Fruit fly (Drosophila melanogaster) whole organism: ENCODE measurements around the gene srp.

Experiments
- CG8478 ChIP-seq: fragments of >200 bp; optimal IDR thresholded peaks from 2 replicates; lab custom pipeline; 2018; ENCODE audit warnings: inconsistent platforms
- Dll ChIP-seq: fragments of >200 bp; optimal IDR thresholded peaks from 2 replicates; lab custom pipeline; 2017
- EcR ChIP-seq, 2 experiments: fragments of >200 bp; optimal IDR thresholded peaks; 2 replicates each; lab custom pipeline; 2017; ENCODE audit warnings: missing biosample characterization in 2 of 2, missing genetic modification characterization in 2 of 2, missing genetic modification reagents in 2 of 2
- pan ChIP-seq: fragments of >200 bp; optimal IDR thresholded peaks from 2 replicates; lab custom pipeline; 2017
- psq ChIP-seq: fragments of >200 bp; optimal IDR thresholded peaks from 2 replicates; lab custom pipeline; 2017
- usp ChIP-seq: fragments of >200 bp; optimal IDR thresholded peaks from 2 replicates; lab custom pipeline; 2017; ENCODE audit warnings: missing biosample characterization, missing genetic modification characterization, mixed read lengths

srp gene

DNA sequence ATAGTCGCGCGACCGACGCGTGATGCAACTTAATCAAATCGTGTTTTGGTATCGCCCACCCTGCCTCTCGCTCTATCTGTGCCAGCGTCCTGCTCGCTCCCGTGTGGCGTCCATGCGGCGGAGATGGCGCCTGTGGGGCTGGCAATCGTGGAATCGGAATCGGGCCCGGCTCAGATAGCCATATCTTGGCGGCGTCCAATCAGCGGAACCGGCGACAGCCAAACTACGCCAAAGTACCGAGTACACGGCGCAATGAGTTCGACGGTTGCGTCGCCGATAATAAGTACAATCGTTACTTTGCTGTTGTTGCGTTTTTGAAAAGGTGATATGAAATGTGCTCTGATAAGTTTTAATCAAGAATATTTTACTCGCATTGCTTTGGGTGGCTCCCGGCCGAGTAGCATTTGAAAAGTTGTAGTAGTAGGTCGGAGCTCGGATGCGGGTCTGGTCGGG, at the start of gene srp:
TSS of gene srp (plus strand) at position 391 of the 453 bp plus-strand sequence.
- TF ChIP-seq psq (lab: Kevin White, UChicago) = no peak
- no peak for TF ChIP-seq CG8478 (lab: Kevin White, UChicago)
- TF ChIP-seq usp = no peak
- TF ChIP-seq pan (lab: Kevin White, UChicago) = no peak
- TF ChIP-seq EcR (GFP tag; optimal IDR thresholded peaks at IDR 0.05; lab: Kevin White, UChicago) = no peak
- no peak for TF ChIP-seq Dll (lab: Kevin White, UChicago)

DNA sequence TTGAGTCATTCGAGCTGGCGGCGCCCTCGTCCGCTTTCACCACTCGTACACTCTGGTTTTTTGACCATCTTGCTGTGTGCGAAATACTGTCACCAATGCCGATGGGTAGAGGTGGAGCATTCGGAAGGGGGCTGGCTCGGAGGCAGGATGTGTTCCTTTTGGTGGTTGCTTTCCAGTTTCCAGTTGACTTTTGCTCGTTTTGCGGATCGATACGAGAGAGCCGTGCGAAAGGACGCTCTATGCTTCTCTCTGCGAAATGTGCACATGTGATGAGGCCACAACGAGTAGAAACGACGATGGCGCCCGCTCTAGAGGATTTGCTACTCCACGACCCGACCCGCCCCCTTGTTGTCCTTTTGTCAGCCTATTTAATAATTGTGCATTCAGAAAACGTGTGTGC, 48.2 kb upstream of the srp start:
- TF ChIP-seq Dll (lab: Kevin White, UChicago) (peak; percentile 2), usp (no peak), pan (lab: Kevin White, UChicago) (no peak)

DNA sequence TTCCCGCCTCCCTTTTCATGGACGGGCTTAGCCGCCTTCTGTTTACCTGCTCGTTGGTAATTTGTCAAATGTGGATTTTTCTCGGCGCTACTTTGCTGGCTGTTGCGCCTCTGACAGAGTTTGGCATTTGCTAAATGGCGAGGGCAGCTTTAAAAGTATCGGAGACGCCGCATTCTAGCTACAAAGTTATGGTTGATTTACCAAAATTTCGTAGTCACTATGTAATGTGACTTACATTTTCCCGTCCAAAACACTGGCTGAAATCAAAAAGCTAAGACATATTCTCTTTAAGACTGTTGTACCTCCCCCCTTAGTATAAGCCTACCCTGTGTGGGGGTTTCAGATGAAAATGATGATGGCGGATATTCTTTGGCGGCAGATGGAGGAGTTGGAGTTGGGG, 38.3 kb upstream of the srp start:
- TF ChIP-seq psq (lab: Kevin White, UChicago) = no peak
- no peak for TF ChIP-seq EcR (GFP tag; optimal IDR thresholded peaks at IDR 0.05; lab: Kevin White, UChicago)

DNA sequence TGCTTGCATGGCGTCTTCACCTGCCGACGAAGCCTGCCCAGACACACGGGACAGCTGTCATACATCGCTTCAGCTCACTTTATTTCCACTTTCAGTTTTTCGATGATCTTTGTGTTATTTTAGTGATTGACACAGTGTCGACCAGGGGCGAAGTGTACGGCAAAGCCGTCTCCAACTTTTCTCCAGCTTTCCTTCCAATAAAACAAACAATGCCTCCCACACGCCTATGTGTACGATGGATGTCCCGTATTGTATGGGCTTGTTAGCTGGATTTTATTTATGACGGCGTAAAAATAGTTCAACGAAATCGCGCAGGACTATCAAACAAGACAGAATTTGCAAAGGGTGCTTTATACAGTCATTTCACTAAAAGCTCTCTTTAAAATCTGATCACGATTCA, 35.1 kb upstream of the srp start, which contains the start of the genes CG31088 and CG46383:
TSS of gene CG31088 (minus strand) at position 101 of the 400 bp plus-strand sequence.
TSS of gene CG46383 (minus strand) at position 101 of the 400 bp plus-strand sequence.
- TF ChIP-seq usp = no peak
- no peak for TF ChIP-seq EcR (GFP tag; optimal IDR thresholded peaks at IDR 0.05; lab: Kevin White, UChicago)
- TF ChIP-seq Dll (lab: Kevin White, UChicago) = no peak
- TF ChIP-seq CG8478 (lab: Kevin White, UChicago) = no peak
- no peak for TF ChIP-seq psq (lab: Kevin White, UChicago)
- no peak for TF ChIP-seq pan (lab: Kevin White, UChicago)

DNA sequence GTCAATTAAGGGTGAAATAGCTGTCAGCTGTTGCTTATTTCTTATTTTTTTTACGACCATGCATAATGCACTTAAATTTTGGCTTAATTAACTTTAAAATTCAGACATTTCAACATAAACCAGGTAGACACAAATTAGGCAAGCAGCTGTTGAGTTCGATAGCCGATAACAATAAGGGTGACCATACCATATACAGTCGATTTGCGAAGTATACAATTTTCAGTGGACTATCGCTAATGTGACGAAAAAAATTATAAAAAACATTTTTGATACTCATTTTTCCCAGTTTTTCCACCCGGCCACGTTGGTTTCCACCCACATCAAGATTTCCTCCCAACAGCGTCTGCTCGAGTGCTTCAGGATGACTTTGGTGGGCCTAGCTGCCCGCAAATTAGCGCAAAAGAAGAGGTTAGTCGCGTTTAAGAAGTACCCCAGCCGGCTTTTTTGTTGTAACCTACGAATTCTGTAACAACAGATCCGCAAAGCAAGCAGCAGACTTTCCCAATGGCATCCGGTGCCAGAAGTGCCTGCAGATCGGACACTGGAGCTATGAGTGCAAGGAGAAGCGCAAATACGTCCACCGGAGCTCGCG, 22.2 kb upstream of the srp start, which contains the start of the genes CG4287 and CG5516:
TSS of gene CG4287 (minus strand) at position 178 of the 592 bp plus-strand sequence.
TSS of gene CG5516 (plus strand) at position 195 of the 592 bp plus-strand sequence.
- TF ChIP-seq usp (no peak), Dll (lab: Kevin White, UChicago) (no peak), psq (lab: Kevin White, UChicago) (no peak), EcR (GFP tag; optimal IDR thresholded peaks at IDR 0.05; lab: Kevin White, UChicago) (no peak), pan (lab: Kevin White, UChicago) (no peak), CG8478 (lab: Kevin White, UChicago) (no peak)

DNA sequence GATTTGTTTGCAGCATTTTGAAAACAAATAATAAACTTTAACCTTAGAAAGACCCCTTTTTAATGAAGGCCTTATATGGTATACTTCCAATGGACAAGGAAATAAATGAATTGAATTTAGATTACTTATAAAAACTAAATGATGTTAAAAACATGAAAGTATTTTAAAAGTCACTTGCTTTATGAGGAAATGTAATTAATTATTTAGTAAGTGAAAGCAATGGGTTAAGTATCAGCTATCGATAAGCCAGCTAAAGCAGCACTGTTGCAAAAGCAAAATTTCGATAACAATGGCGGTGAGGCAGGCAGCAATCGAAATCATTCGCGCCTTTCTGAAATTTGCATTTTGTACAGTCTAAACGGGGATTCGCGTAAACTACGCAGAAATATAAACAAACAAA, 20.8 kb upstream of the srp start, which contains the start of the genes CG32856 and Rbf2:
TSS of gene CG32856 (minus strand) at position 183 of the 400 bp plus-strand sequence.
TSS of gene Rbf2 (plus strand) at position 278 of the 400 bp plus-strand sequence.
- no peak for TF ChIP-seq CG8478 (lab: Kevin White, UChicago)
- TF ChIP-seq pan (lab: Kevin White, UChicago) = no peak
- no peak for TF ChIP-seq usp
- TF ChIP-seq EcR (GFP tag; optimal IDR thresholded peaks at IDR 0.05; lab: Kevin White, UChicago) = no peak
- TF ChIP-seq psq (lab: Kevin White, UChicago) = no peak
- no peak for TF ChIP-seq Dll (lab: Kevin White, UChicago)

DNA sequence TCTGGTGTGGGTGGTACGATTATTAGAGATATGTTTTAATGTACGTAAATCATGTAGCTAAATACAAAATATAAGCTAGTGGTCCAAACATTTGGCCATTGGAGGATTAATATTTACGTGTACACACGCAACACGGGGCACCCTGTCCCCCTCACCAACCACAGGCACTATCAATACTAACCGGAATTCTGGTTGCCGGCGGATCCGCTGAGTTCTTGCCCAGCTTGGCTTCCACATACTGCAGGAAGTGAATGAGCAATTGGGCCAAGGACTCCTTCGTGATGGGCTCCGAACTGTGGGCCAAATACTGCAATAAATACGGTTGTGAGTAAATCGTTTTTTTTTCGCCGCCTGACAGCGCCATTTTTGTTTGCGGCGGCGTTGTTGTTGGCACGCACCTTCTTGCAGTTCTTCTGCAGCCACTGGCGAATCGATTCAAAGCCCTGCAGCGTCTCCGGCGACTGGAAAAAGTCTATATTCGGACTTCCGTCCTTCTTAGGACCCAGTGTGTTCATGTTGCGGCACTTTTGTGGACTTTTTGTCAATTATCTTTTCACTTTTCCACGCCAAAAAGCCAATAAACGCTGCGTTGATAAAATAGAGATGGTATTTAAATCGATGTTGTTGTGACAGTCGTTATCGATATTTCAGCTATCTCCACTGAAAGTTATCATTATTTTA, 13.5 kb upstream of the srp start, which contains the start of gene mor:
TSS of gene mor (minus strand) at position 616 of the 681 bp plus-strand sequence.
- TF ChIP-seq Dll (lab: Kevin White, UChicago) (peak; percentile 32), CG8478 (lab: Kevin White, UChicago) (no peak), EcR (GFP tag; optimal IDR thresholded peaks at IDR 0.05; lab: Kevin White, UChicago) (no peak)

DNA sequence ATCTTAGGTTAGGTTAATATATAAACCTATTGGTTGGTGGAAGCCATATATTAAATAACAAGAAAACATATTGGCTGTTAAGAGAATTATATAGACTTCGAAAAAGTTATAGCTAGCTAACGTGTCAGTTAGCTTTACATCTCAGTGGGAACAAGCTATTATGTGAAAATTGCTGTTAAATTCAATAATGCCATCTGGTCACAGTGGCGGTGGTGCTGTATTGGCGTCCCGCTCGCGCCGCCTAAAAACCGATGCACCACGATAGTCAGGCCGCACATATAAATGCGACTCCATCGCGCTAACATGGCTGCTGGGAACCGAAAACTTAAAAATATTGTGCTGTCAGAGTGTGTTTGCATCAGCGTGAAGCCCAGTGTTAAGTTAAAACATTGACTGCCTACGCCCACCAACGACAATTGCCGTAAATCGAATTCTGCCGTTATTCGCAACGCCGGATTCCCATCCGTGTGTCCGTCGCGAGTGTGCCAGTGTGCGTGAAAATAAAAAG, 12.9 kb upstream of the srp start, which contains the start of gene Hel89B:
TSS of gene Hel89B (plus strand) at position 320 of the 508 bp plus-strand sequence.
- no peak for TF ChIP-seq psq (lab: Kevin White, UChicago)
- no peak for TF ChIP-seq CG8478 (lab: Kevin White, UChicago)
- TF ChIP-seq usp = no peak

DNA sequence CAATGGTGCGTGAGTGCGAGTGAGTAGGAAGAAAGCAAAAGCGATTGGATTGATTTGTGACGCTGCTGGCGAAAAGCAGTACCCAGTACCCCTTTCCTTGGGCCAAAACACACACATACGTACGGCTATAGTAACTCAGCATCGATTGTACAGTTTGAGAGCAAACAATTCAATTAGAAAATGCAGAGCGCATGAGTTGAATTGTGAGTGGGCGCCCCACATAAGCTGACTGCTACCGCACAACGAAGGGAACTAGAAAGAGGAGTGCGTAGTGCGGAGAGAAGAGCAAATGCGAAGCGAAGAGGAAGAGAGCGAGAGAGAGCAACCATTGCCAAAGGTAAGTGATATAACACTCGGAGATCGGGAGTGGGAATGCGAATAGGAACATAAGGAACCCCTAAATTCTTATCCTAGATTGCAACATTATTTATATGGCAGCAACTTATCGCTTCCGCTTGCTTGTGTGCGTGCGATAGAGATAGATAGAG, 12.4 kb upstream of the srp start:
- TF ChIP-seq psq (lab: Kevin White, UChicago) (no peak), CG8478 (lab: Kevin White, UChicago) (no peak), usp (no peak), Dll (lab: Kevin White, UChicago) (no peak), pan (lab: Kevin White, UChicago) (no peak), EcR (GFP tag; optimal IDR thresholded peaks at IDR 0.05; lab: Kevin White, UChicago) (no peak)

DNA sequence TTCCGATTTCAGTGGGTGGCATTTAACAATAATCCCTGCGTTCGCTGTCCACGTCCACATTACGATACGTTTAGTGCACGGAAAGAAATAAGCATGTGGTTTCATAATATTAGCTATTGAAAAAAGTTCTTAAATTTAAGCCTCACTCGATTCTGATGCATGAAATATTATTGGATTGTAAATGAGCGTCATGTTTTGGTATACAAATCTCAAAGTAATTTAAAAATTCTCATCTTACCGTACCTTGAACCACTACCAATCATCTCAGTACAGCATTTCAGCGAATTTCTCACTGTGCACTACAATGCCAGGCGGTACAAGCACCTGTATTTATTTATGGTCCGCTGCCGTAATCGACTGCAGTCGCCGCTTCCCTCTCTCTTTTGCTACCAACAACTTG, 11.7 kb upstream of the srp start:
- TF ChIP-seq usp (no peak), pan (lab: Kevin White, UChicago) (no peak), CG8478 (lab: Kevin White, UChicago) (no peak), Dll (lab: Kevin White, UChicago) (no peak), EcR (GFP tag; optimal IDR thresholded peaks at IDR 0.05; lab: Kevin White, UChicago) (no peak), psq (lab: Kevin White, UChicago) (no peak)

DNA sequence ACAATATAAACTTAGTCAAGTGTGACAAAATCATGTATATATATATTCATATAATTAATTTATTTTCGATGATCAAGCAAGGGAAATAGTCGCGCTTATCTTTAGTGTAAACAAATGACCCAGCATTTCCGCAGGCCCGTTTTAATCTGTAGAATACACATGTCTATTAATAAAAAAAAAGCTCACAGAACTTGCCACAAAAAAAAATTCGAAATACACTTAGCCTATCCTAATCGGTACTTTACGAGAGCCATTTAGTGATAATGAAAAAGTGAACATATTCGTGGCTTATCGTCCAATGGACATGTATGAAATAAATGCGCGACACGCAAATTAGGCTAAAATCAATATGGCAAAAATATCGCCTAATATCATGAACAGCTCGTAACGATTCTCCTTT, 10.8 kb upstream of the srp start:
- TF ChIP-seq psq (lab: Kevin White, UChicago) = no peak
- no peak for TF ChIP-seq CG8478 (lab: Kevin White, UChicago)
- TF ChIP-seq pan (lab: Kevin White, UChicago) = no peak
- no peak for TF ChIP-seq Dll (lab: Kevin White, UChicago)
- no peak for TF ChIP-seq usp
- no peak for TF ChIP-seq EcR (GFP tag; optimal IDR thresholded peaks at IDR 0.05; lab: Kevin White, UChicago)
